Worm (Caenorhabditis elegans) whole organism, L4 larva: ENCODE data around the gene idpp-6.
A peak's percentile ranks its signal among the peaks of the same experiment; 100 is the strongest.

ENCODE experiments used
- D1046.2 ChIP-seq: fragments of 200-800 bp; sonication (Bioruptor generic); IDR thresholded peaks from 2 replicates; pipeline ENCODE4 v1.3.6; 2022; ENCODE audit warnings: missing genetic modification characterization, missing compliant biosample characterization
- F10B5.3 ChIP-seq: sonication (generic microtip); optimal IDR thresholded peaks from 2 replicates; lab custom pipeline; 2016; ENCODE audit warnings: mild to moderate bottlenecking, missing genetic modification characterization, missing compliant biosample characterization
- F26F4.8 ChIP-seq: fragments of 200-800 bp; sonication (Bioruptor generic); conservative IDR thresholded peaks from 2 replicates; pipeline ENCODE4 v1.3.6; 2022; ENCODE audit warnings: missing genetic modification characterization, missing compliant biosample characterization
- F37D6.2 ChIP-seq: sonication (generic microtip); optimal IDR thresholded peaks from 2 replicates; lab custom pipeline; 2016; ENCODE audit warnings: mild to moderate bottlenecking, missing genetic modification characterization, missing compliant biosample characterization
- F44E2.7 ChIP-seq: fragments of 200-800 bp; sonication (Bioruptor generic); IDR thresholded peaks from 2 replicates; pipeline ENCODE4 v2.1.2; 2022; ENCODE audit warnings: missing genetic modification characterization, missing compliant biosample characterization
- F49E8.2 ChIP-seq: sonication (generic microtip); optimal IDR thresholded peaks from 2 replicates; lab custom pipeline; 2016; ENCODE audit warnings: missing compliant biosample characterization, mild to moderate bottlenecking, missing genetic modification characterization, borderline replicate concordance
- R02D3.7 ChIP-seq: fragments of 150-350 bp; sonication (generic microtip); optimal IDR thresholded peaks from 3 replicates; lab custom pipeline; 2014; ENCODE audit warnings: missing biosample characterization, missing genetic modification characterization
- T20F7.1 ChIP-seq: fragments of 200-800 bp; sonication (Bioruptor generic); optimal IDR thresholded peaks from 2 replicates; lab custom pipeline; 2018; ENCODE audit warnings: mild to moderate bottlenecking, missing genetic modification characterization, missing compliant biosample characterization
- Y105C5A.15 ChIP-seq: fragments of 200-800 bp; sonication (Bioruptor generic); IDR thresholded peaks from 2 replicates; pipeline ENCODE4 v1.3.6; 2022; ENCODE audit warnings: missing genetic modification characterization, missing compliant biosample characterization
- ZK337.2 ChIP-seq: fragments of 200-800 bp; sonication (Bioruptor generic); IDR thresholded peaks from 2 replicates; pipeline ENCODE4 v1.3.6; 2022; ENCODE audit warnings: missing genetic modification reagents, missing genetic modification characterization, missing compliant biosample characterization
- aly-2 ChIP-seq: sonication (generic microtip); optimal IDR thresholded peaks from 2 replicates; lab custom pipeline; 2018; ENCODE audit warnings: missing biosample characterization, missing genetic modification characterization
- ama-1 ChIP-seq: fragments of 150-350 bp; optimal IDR thresholded peaks from 2 replicates; lab custom pipeline; 2014; ENCODE audit warnings: inconsistent platforms, mixed read lengths
- attf-4 ChIP-seq: sonication (generic microtip); optimal IDR thresholded peaks from 3 replicates; lab custom pipeline; 2017; ENCODE audit warnings: missing biosample characterization, missing genetic modification characterization
- ceh-20 ChIP-seq: fragments of 200-800 bp; sonication (Bioruptor generic); IDR thresholded peaks from 2 replicates; pipeline ENCODE4 v1.3.6; 2022; ENCODE audit warnings: missing genetic modification reagents, missing genetic modification characterization, missing compliant biosample characterization
- ceh-28 ChIP-seq: fragments of 150-350 bp; optimal IDR thresholded peaks from 2 replicates; lab custom pipeline; 2014; ENCODE audit warnings: missing biosample characterization, missing genetic modification reagents, missing genetic modification characterization
- ceh-44 ChIP-seq: fragments of 200-800 bp; sonication (Bioruptor generic); IDR thresholded peaks from 2 replicates; pipeline ENCODE4 v1.3.6; 2022; ENCODE audit warnings: missing genetic modification reagents, missing genetic modification characterization, missing compliant biosample characterization
- ctbp-1 ChIP-seq: fragments of 200-800 bp; sonication (Bioruptor generic); IDR thresholded peaks from 2 replicates; pipeline ENCODE4 v1.3.6; 2022; ENCODE audit warnings: missing genetic modification reagents, missing genetic modification characterization, missing compliant biosample characterization
- daf-19 ChIP-seq: fragments of 200-800 bp; sonication (Bioruptor generic); conservative IDR thresholded peaks from 2 replicates; pipeline ENCODE4 v1.3.6; 2022; ENCODE audit warnings: missing genetic modification characterization, missing compliant biosample characterization
- daf-8 ChIP-seq: fragments of 200-800 bp; sonication (Bioruptor generic); IDR thresholded peaks from 2 replicates; pipeline ENCODE4 v1.3.6; 2022; ENCODE audit warnings: missing genetic modification characterization, missing compliant biosample characterization
- egl-27 ChIP-seq: sonication (generic microtip); optimal IDR thresholded peaks from 3 replicates; lab custom pipeline; 2017; ENCODE audit warnings: missing biosample characterization, missing genetic modification reagents, missing genetic modification characterization
- fos-1 ChIP-seq: fragments of 150-350 bp; optimal IDR thresholded peaks from 2 replicates; lab custom pipeline; 2014; ENCODE audit warnings: missing biosample characterization, missing genetic modification characterization
- hlh-11 ChIP-seq: fragments of 200-800 bp; sonication (Bioruptor generic); optimal IDR thresholded peaks from 2 replicates; lab custom pipeline; 2018; ENCODE audit warnings: mild to moderate bottlenecking, missing genetic modification characterization, missing compliant biosample characterization
- hlh-30 ChIP-seq: sonication (generic microtip); optimal IDR thresholded peaks from 2 replicates; lab custom pipeline; 2017; ENCODE audit warnings: antibody characterized with exemption, mild to moderate bottlenecking, missing genetic modification characterization, missing compliant biosample characterization; ENCODE audit not compliant: insufficient read depth
- hmg-1.1 ChIP-seq: fragments of 200-800 bp; sonication (Bioruptor generic); IDR thresholded peaks from 2 replicates; pipeline ENCODE4 v1.3.6; 2022; ENCODE audit warnings: missing genetic modification reagents, missing genetic modification characterization, missing compliant biosample characterization
- jun-1 ChIP-seq: fragments of 150-350 bp; optimal IDR thresholded peaks from 2 replicates; lab custom pipeline; 2014; ENCODE audit warnings: missing biosample characterization, missing genetic modification reagents, missing genetic modification characterization
- lim-7 ChIP-seq: fragments of 200-800 bp; sonication (Bioruptor generic); IDR thresholded peaks from 2 replicates; pipeline ENCODE4 v1.3.6; 2022; ENCODE audit warnings: missing genetic modification characterization, missing compliant biosample characterization
- lin-15B ChIP-seq: fragments of 150-350 bp; sonication (generic microtip); optimal IDR thresholded peaks from 3 replicates; lab custom pipeline; 2014; ENCODE audit warnings: missing biosample characterization, missing genetic modification characterization
- lin-39 ChIP-seq: fragments of 150-350 bp; optimal IDR thresholded peaks from 2 replicates; lab custom pipeline; 2014; ENCODE audit warnings: missing biosample characterization, missing genetic modification reagents, missing genetic modification characterization
- mdt-29 ChIP-seq: fragments of 200-800 bp; sonication (Bioruptor generic); IDR thresholded peaks from 2 replicates; pipeline ENCODE4 v1.3.6; 2022; ENCODE audit warnings: missing genetic modification reagents, missing genetic modification characterization, missing compliant biosample characterization
- mes-2 ChIP-seq: sonication (generic microtip); optimal IDR thresholded peaks from 2 replicates; lab custom pipeline; 2016; ENCODE audit warnings: missing genotype, mild to moderate bottlenecking, missing genetic modification characterization, missing compliant biosample characterization; ENCODE audit not compliant: poor library complexity, severe bottlenecking
- mxl-2 ChIP-seq: fragments of 200-800 bp; sonication (Bioruptor generic); conservative IDR thresholded peaks from 2 replicates; pipeline ENCODE4 v1.3.6; 2022; ENCODE audit warnings: missing genetic modification reagents, missing genetic modification characterization, missing compliant biosample characterization
- nhr-11 ChIP-seq: fragments of 150-350 bp; optimal IDR thresholded peaks from 2 replicates; lab custom pipeline; 2014; ENCODE audit warnings: missing biosample characterization, missing genetic modification characterization
- nhr-25 ChIP-seq: sonication (generic microtip); optimal IDR thresholded peaks from 2 replicates; lab custom pipeline; 2017; ENCODE audit warnings: missing genetic modification characterization, mild to moderate bottlenecking, missing compliant biosample characterization, antibody characterized with exemption, moderate library complexity, borderline replicate concordance; ENCODE audit not compliant: insufficient read depth
- nhr-42 ChIP-seq: fragments of 200-800 bp; sonication (Bioruptor generic); IDR thresholded peaks from 2 replicates; pipeline ENCODE4 v1.3.6; 2022; ENCODE audit warnings: missing genetic modification characterization, missing compliant biosample characterization
- nhr-48 ChIP-seq: sonication (generic microtip); optimal IDR thresholded peaks from 2 replicates; lab custom pipeline; 2016; ENCODE audit warnings: mild to moderate bottlenecking, missing genetic modification characterization, missing compliant biosample characterization
- nhr-6 ChIP-seq: fragments of 150-350 bp; optimal IDR thresholded peaks from 2 replicates; lab custom pipeline; 2014; ENCODE audit warnings: missing biosample characterization, missing genetic modification characterization
- pha-4 ChIP-seq, 2 experiments: fragments of 150-350 bp in 1 of 2; fragments of 200-800 bp in 1 of 2; sonication (Bioruptor generic) in 1 of 2; IDR thresholded peaks in 1 of 2; optimal IDR thresholded peaks in 1 of 2; 2 replicates each; pipeline versions ENCODE4 v1.3.6 to Lab custom; 2014 to 2022; ENCODE audit warnings: missing genetic modification characterization in 2 of 2, missing genetic modification reagents in 2 of 2, missing biosample characterization in 1 of 2, missing compliant biosample characterization in 1 of 2
- php-3 ChIP-seq: fragments of 200-800 bp; sonication (Bioruptor generic); IDR thresholded peaks from 2 replicates; pipeline ENCODE4 v1.3.6; 2022; ENCODE audit warnings: missing genetic modification reagents, missing genetic modification characterization, missing compliant biosample characterization
- rbr-2 ChIP-seq: sonication (generic microtip); optimal IDR thresholded peaks from 2 replicates; lab custom pipeline; 2016; ENCODE audit warnings: missing genotype, missing genetic modification characterization, missing compliant biosample characterization
- skn-1 ChIP-seq: fragments of 150-350 bp; optimal IDR thresholded peaks from 2 replicates; lab custom pipeline; 2014; ENCODE audit warnings: missing biosample characterization, missing genetic modification characterization
- snpc-1.2 ChIP-seq: fragments of 200-800 bp; sonication (Bioruptor generic); IDR thresholded peaks from 2 replicates; pipeline ENCODE4 v1.3.6; 2022; ENCODE audit warnings: missing genetic modification reagents, missing genetic modification characterization, missing compliant biosample characterization
- snpc-4 ChIP-seq: fragments of 150-350 bp; optimal IDR thresholded peaks from 2 replicates; lab custom pipeline; 2014; ENCODE audit warnings: missing biosample characterization, missing genetic modification characterization
- tag-97 ChIP-seq: fragments of 200-800 bp; sonication (Bioruptor generic); IDR thresholded peaks from 2 replicates; pipeline ENCODE4 v1.3.6; 2022; ENCODE audit warnings: missing genetic modification characterization, missing compliant biosample characterization
- unc-62 ChIP-seq, 3 experiments: fragments of 150-350 bp in 1 of 3; sonication (generic microtip); optimal IDR thresholded peaks in 2 of 3; peaks in 1 of 3; 1 replicate in 1 of 3; 2 replicates in 2 of 3; lab custom pipeline; 2014 to 2017; ENCODE audit warnings: missing biosample characterization in 3 of 3, missing genetic modification characterization in 3 of 3, missing genetic modification reagents in 3 of 3, missing genotype in 1 of 3
- vab-7 ChIP-seq: fragments of 200-800 bp; sonication (Bioruptor generic); IDR thresholded peaks from 2 replicates; pipeline ENCODE4 v1.3.6; 2022; ENCODE audit warnings: missing genetic modification reagents, missing genetic modification characterization, missing compliant biosample characterization
- zfp-2 ChIP-seq: sonication (generic microtip); optimal IDR thresholded peaks from 2 replicates; lab custom pipeline; 2016; ENCODE audit warnings: mild to moderate bottlenecking, missing genetic modification characterization, missing compliant biosample characterization
- zfp-3 ChIP-seq: fragments of 200-800 bp; sonication (Bioruptor generic); conservative IDR thresholded peaks from 2 replicates; pipeline ENCODE4 v1.3.6; 2022; ENCODE audit warnings: missing genetic modification reagents, missing genetic modification characterization, missing compliant biosample characterization
- zip-2 ChIP-seq: fragments of 150-350 bp; optimal IDR thresholded peaks from 2 replicates; lab custom pipeline; 2014; ENCODE audit warnings: missing biosample characterization, missing genetic modification characterization
- ztf-11 ChIP-seq: fragments of 150-350 bp; optimal IDR thresholded peaks from 2 replicates; lab custom pipeline; 2014; ENCODE audit warnings: missing biosample characterization, missing genetic modification characterization

The idpp-6 gene

ce11 chrX:6737329-6738008, 45.5 kb upstream of the idpp-6 start (continued):
- TF ChIP-seq pha-4 (GFP tag; IDR thresholded peaks at IDR 0.05; lab: Robert Waterston, UW) (peak; percentile 74), pha-4 (tag; optimal IDR thresholded peaks at IDR 0.05; lab: Kevin White, UChicago) (peak; percentile 13), jun-1 (tag; lab: Kevin White, UChicago) (no peak), ZK337.2 (GFP tag; lab: Robert Waterston, UW) (no peak), tag-97 (GFP tag; lab: Robert Waterston, UW) (no peak), snpc-1.2 (GFP tag; lab: Robert Waterston, UW) (no peak), zip-2 (tag; lab: Kevin White, UChicago) (peak; percentile 50), lin-15B (no peak), mxl-2 (GFP tag; lab: Robert Waterston, UW) (peak; percentile 98), lim-7 (GFP tag; lab: Robert Waterston, UW) (no peak; the same call in 1 of the 2 replicates), snpc-4 (tag; lab: Kevin White, UChicago) (no peak), ceh-20 (GFP tag; lab: Robert Waterston, UW) (peak; percentile 89), unc-62 (GFP tag; optimal IDR thresholded peaks at IDR 0.05 in 1 of 2; lab: Kevin White, UChicago) (peak in 1 of 2 experiments; percentile 86), unc-62 (tag; optimal IDR thresholded peaks at IDR 0.05; lab: Kevin White, UChicago) (no peak), ceh-28 (no peak), F49E8.2 (tag; lab: Kevin White, UChicago) (no peak), lin-39 (tag; lab: Kevin White, UChicago) (no peak), D1046.2 (no peak), rbr-2 (tag; lab: Kevin White, UChicago) (peak; percentile 76), ceh-44 (no peak), php-3 (GFP tag; lab: Robert Waterston, UW) (peak; percentile 64), nhr-42 (GFP tag; lab: Robert Waterston, UW) (peak; percentile 55; the same call in 1 of the 2 replicates), egl-27 (tag; lab: Kevin White, UChicago) (peak; percentile 47), ama-1 (lab: Kevin White, UChicago) (no peak), T20F7.1 (GFP tag; lab: Kevin White, UChicago) (peak; percentile 65), skn-1 (tag; lab: Kevin White, UChicago) (no peak), vab-7 (GFP tag; lab: Robert Waterston, UW) (0 out of 2 replicates have a peak, but pooled peaks have one; percentile 27), fos-1 (tag; lab: Kevin White, UChicago) (no peak), mdt-29 (peak; percentile 79), zfp-3 (GFP tag; lab: Robert Waterston, UW) (peak; percentile 38; the same call in 1 of the 2 replicates), aly-2 (no peak), daf-8 (GFP tag; lab: Robert Waterston, UW) (no peak), hmg-1.1 (GFP tag; lab: Robert Waterston, UW) (peak; percentile 73), hlh-30 (tag; lab: Kevin White, UChicago) (peak; percentile 99), hlh-11 (peak; percentile 99), zfp-2 (tag; lab: Kevin White, UChicago) (peak; percentile 45), R02D3.7 (tag; lab: Kevin White, UChicago) (no peak), nhr-6 (tag; lab: Kevin White, UChicago) (peak; percentile 90), ctbp-1 (GFP tag; lab: Robert Waterston, UW) (peak; percentile 92), F37D6.2 (tag; lab: Kevin White, UChicago) (peak; percentile 61), F44E2.7 (no peak), nhr-48 (tag; lab: Kevin White, UChicago) (peak; percentile 99), nhr-25 (peak; percentile 88), ztf-11 (no peak), attf-4 (no peak), nhr-11 (peak; percentile 89), daf-19 (GFP tag; lab: Robert Waterston, UW) (no peak), F26F4.8 (GFP tag; lab: Robert Waterston, UW) (no peak), F10B5.3 (tag; lab: Kevin White, UChicago) (no peak), Y105C5A.15 (GFP tag; lab: Robert Waterston, UW) (no peak), mes-2 (tag; lab: Kevin White, UChicago) (peak; percentile 66)
